Worm (Caenorhabditis elegans) whole organism, young adult: ENCODE data around the gene ins-8.

Source experiments
- Y67H2A.10 ChIP-seq: fragments of 200-800 bp; sonication (Bioruptor generic); conservative IDR thresholded peaks from 2 replicates; pipeline ENCODE4 v1.3.6; 2022; ENCODE audit warnings: missing genetic modification reagents, missing genetic modification characterization, missing compliant biosample characterization
- ama-1 ChIP-seq, 3 experiments: fragments of 150-350 bp in 1 of 3; sonication (generic microtip) in 2 of 3; optimal IDR thresholded peaks; 2 replicates each; lab custom pipeline; 2014 to 2018; ENCODE audit warnings: missing biosample characterization in 2 of 3, missing genetic modification characterization in 2 of 3, missing genetic modification reagents in 2 of 3
- atf-7 ChIP-seq: sonication (generic microtip); optimal IDR thresholded peaks from 2 replicates; lab custom pipeline; 2017; ENCODE audit warnings: mild to moderate bottlenecking, missing genetic modification characterization, missing compliant biosample characterization
- dpl-1 ChIP-seq: fragments of 150-350 bp; optimal IDR thresholded peaks from 2 replicates; lab custom pipeline; 2014; ENCODE audit warnings: missing biosample characterization, missing genetic modification reagents, missing genetic modification characterization
- egl-44 ChIP-seq: fragments of 200-800 bp; sonication (Bioruptor generic); IDR thresholded peaks from 2 replicates; pipeline ENCODE4 v1.3.6; 2022; ENCODE audit warnings: missing genetic modification reagents, missing genetic modification characterization, missing compliant biosample characterization
- egrh-3 ChIP-seq: fragments of 200-800 bp; sonication (Bioruptor generic); IDR thresholded peaks from 2 replicates; pipeline ENCODE4 v1.3.6; 2022; ENCODE audit warnings: missing genetic modification reagents, missing genetic modification characterization, missing compliant biosample characterization
- him-1 ChIP-seq: sonication (generic microtip); optimal IDR thresholded peaks from 2 replicates; lab custom pipeline; 2016; ENCODE audit warnings: missing genotype, missing genetic modification reagents, missing genetic modification characterization, missing compliant biosample characterization
- hlh-26 ChIP-seq: fragments of 200-800 bp; sonication (Bioruptor generic); conservative IDR thresholded peaks from 2 replicates; pipeline ENCODE4 v1.3.6; 2022; ENCODE audit warnings: missing genetic modification reagents, missing genetic modification characterization, missing compliant biosample characterization
- hmg-20 ChIP-seq: fragments of 200-800 bp; sonication (Bioruptor generic); IDR thresholded peaks from 2 replicates; pipeline ENCODE4 v1.3.6; 2022; ENCODE audit warnings: missing genetic modification reagents, missing genetic modification characterization, missing compliant biosample characterization
- lin-26 ChIP-seq: fragments of 200-800 bp; sonication (Bioruptor generic); IDR thresholded peaks from 2 replicates; pipeline ENCODE4 v1.3.6; 2022; ENCODE audit warnings: missing genetic modification reagents, missing genetic modification characterization, missing compliant biosample characterization
- lsl-1 ChIP-seq: fragments of 200-800 bp; sonication (Bioruptor generic); optimal IDR thresholded peaks from 2 replicates; lab custom pipeline; 2018; ENCODE audit warnings: mild to moderate bottlenecking, missing genetic modification characterization, moderate library complexity, missing compliant biosample characterization
- mel-28 ChIP-seq: sonication (generic microtip); optimal IDR thresholded peaks from 2 replicates; lab custom pipeline; 2016; ENCODE audit warnings: borderline replicate concordance, mild to moderate bottlenecking, missing genetic modification characterization, missing compliant biosample characterization
- nfya-2 ChIP-seq: fragments of 200-800 bp; sonication (Bioruptor generic); IDR thresholded peaks from 2 replicates; pipeline ENCODE4 v1.3.6; 2022; ENCODE audit warnings: missing genetic modification reagents, missing genetic modification characterization, missing compliant biosample characterization
- xnd-1 ChIP-seq: sonication (generic microtip); optimal IDR thresholded peaks from 2 replicates; lab custom pipeline; 2016; ENCODE audit warnings: missing genotype, missing genetic modification reagents, missing genetic modification characterization, missing compliant biosample characterization
- zfh-2 ChIP-seq: fragments of 200-800 bp; sonication (Bioruptor generic); conservative IDR thresholded peaks from 2 replicates; pipeline ENCODE4 v1.3.6; 2022; ENCODE audit warnings: missing genetic modification reagents, missing genetic modification characterization, missing compliant biosample characterization

The ins-8 gene

DNA sequence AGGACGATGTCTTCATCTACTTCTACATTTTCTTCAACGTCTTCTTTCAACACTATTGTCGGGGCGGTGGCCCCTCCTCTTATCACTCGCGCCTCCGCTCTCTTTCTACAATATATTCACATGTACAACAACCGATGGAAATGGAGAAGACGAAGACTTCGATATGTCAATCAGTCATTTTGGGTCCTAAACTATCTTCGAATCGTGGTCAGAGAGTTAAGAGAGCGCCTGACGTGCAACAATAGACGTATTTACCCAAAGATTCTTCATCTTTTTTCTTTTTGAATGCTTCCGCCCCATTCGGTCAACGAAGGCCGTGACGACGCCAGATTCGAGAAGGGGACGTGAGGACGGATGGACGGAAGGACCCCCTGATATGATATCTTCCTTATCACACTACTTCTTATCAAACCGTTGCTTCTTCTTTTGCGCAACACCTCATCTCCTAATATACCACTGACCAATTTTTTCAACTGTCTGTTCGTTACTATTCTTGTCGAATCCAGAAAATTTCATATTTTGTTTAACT, 47.7 kb downstream of the ins-8 start:
- TF ChIP-seq hmg-20 (GFP tag; lab: Robert Waterston, UW) (no peak), xnd-1 (tag; lab: Kevin White, UChicago) (no peak), Y67H2A.10 (GFP tag; lab: Robert Waterston, UW) (no peak)

DNA sequence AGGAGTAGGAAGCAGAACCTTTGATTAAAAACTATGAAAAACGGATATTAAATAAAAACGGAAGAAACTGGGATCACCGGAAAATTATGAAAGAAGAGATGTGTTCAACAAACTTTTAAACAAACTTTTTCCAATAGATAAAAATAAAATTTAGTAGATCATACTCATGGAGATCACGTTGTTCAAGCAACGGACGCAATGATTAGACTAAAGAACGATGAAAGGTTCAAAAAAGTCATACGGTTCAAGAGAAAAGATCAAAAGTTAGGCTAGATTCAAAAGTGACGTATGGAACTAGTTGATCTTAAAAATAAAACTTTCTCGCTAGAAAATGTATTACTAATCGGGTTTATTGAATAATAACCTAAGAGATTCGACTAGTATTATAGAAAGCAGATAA, 48.6 kb downstream of the ins-8 start:
- no peak for TF ChIP-seq mel-28 (tag; lab: Kevin White, UChicago)
- no peak for TF ChIP-seq hlh-26 (GFP tag; lab: Robert Waterston, UW)
- TF ChIP-seq egl-44 (GFP tag; lab: Robert Waterston, UW) = no peak
- TF ChIP-seq lsl-1 (GFP tag; lab: Kevin White, UChicago) = no peak
- TF ChIP-seq dpl-1 (GFP tag; lab: Kevin White, UChicago) = no peak
- no peak for TF ChIP-seq ama-1 (optimal IDR thresholded peaks at IDR 0.05; lab: Kevin White, UChicago)
- no peak for TF ChIP-seq ama-1 (GFP tag; optimal IDR thresholded peaks at IDR 0.05; lab: Kevin White, UChicago)
- TF ChIP-seq egrh-3 (GFP tag; lab: Robert Waterston, UW) = no peak
- no peak for TF ChIP-seq nfya-2 (GFP tag; lab: Robert Waterston, UW)

DNA sequence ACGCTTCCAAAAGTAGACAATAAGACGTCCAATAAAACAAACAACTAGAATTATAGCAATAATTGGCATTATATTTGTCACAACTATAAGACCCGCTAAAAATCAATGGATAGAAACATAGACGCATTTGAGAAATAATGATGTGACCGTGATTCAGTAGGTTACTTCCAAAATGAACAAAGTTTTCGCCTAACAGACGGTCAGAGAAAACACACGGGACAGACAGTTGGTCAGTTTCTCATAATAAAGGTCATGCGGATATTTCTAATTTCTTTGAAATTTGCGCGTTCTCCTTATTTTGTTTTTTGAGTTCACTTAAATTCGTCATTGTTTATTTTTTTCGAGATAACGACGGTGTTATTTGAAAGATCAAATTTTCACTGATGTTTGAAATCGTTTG, 49.2 kb downstream of the ins-8 start:
- TF ChIP-seq him-1 (no peak), atf-7 (tag; lab: Kevin White, UChicago) (no peak), lin-26 (GFP tag; lab: Robert Waterston, UW) (0 out of 2 replicates have a peak, but pooled peaks have one; percentile 12), zfh-2 (no peak)
